Fruit fly (Drosophila melanogaster) whole organism, embryonic: Measurements from ENCODE around the gene RabGGTa.
A peak's percentile ranks its signal among the peaks of the same experiment; 100 is the strongest.

Experiments used
- CG10654 ChIP-seq: fragments of 200-800 bp; sonication (Bioruptor generic); optimal IDR thresholded peaks from 2 replicates; lab custom pipeline; 2016; ENCODE audit warnings: missing biosample characterization, missing genetic modification characterization
- CG11093 ChIP-seq: fragments of 200-800 bp; sonication (Bioruptor generic); IDR thresholded peaks from 3 replicates; pipeline ENCODE4 v1.3.6; 2022; ENCODE audit warnings: missing biosample characterization, missing genetic modification characterization
- CG11456 ChIP-seq: fragments of 200-800 bp; sonication (Bioruptor generic); IDR thresholded peaks from 3 replicates; pipeline ENCODE4 v1.3.6; 2022; ENCODE audit warnings: missing biosample characterization, missing genetic modification characterization
- CG12299 ChIP-seq: fragments of 200-800 bp; sonication (Bioruptor generic); optimal IDR thresholded peaks from 2 replicates; lab custom pipeline; 2018; ENCODE audit warnings: missing biosample characterization, mild to moderate bottlenecking, missing genetic modification characterization
- CG15011 ChIP-seq: fragments of 200-800 bp; sonication (Bioruptor generic); optimal IDR thresholded peaks from 3 replicates; lab custom pipeline; 2018; ENCODE audit warnings: missing biosample characterization, mild to moderate bottlenecking, missing genetic modification characterization
- CG1529 ChIP-seq: fragments of 200-800 bp; sonication (Bioruptor generic); optimal IDR thresholded peaks from 3 replicates; lab custom pipeline; 2018; ENCODE audit warnings: missing biosample characterization, missing genetic modification characterization
- CG15514 ChIP-seq: fragments of 200-800 bp; sonication (Bioruptor generic); optimal IDR thresholded peaks from 3 replicates; lab custom pipeline; 2017; ENCODE audit warnings: missing biosample characterization, missing genetic modification characterization, mild to moderate bottlenecking, moderate library complexity, missing genetic modification reagents
- CG17186 ChIP-seq: fragments of 200-800 bp; sonication (Bioruptor generic); optimal IDR thresholded peaks from 3 replicates; lab custom pipeline; 2017; ENCODE audit warnings: missing biosample characterization, missing genetic modification reagents, missing genetic modification characterization
- CG17385 ChIP-seq: fragments of 200-800 bp; sonication (Bioruptor generic); optimal IDR thresholded peaks from 3 replicates; lab custom pipeline; 2018; ENCODE audit warnings: missing biosample characterization, mild to moderate bottlenecking, missing genetic modification characterization
- CG17802 ChIP-seq: fragments of 200-800 bp; sonication (Bioruptor generic); optimal IDR thresholded peaks from 2 replicates; lab custom pipeline; 2018; ENCODE audit warnings: missing biosample characterization, mild to moderate bottlenecking, missing genetic modification characterization, moderate library complexity
- CG17912 ChIP-seq: fragments of 200-800 bp; sonication (Bioruptor generic); optimal IDR thresholded peaks from 2 replicates; lab custom pipeline; 2018; ENCODE audit warnings: missing biosample characterization, mild to moderate bottlenecking, missing genetic modification characterization
- CG18599 ChIP-seq: fragments of 200-800 bp; sonication (Bioruptor generic); optimal IDR thresholded peaks from 3 replicates; lab custom pipeline; 2017; ENCODE audit warnings: missing biosample characterization, missing genetic modification characterization, mild to moderate bottlenecking, moderate library complexity, missing genetic modification reagents
- CG2712 ChIP-seq: fragments of 200-800 bp; optimal IDR thresholded peaks from 3 replicates; lab custom pipeline; 2019; ENCODE audit warnings: missing biosample characterization, mild to moderate bottlenecking, missing genetic modification characterization, moderate library complexity
- CG3726 ChIP-seq: fragments of 200-800 bp; sonication (Bioruptor generic); IDR thresholded peaks from 3 replicates; pipeline ENCODE4, ENCODE4 v1.3.6; 2022; ENCODE audit warnings: missing biosample characterization, missing genetic modification characterization
- CG3847 ChIP-seq: fragments of 200-800 bp; sonication (Bioruptor generic); IDR thresholded peaks from 2 replicates; pipeline ENCODE4 v1.3.6; 2022; ENCODE audit warnings: missing biosample characterization, missing genetic modification characterization
- CG7556 ChIP-seq: fragments of 200-800 bp; sonication (Bioruptor generic); optimal IDR thresholded peaks from 2 replicates; lab custom pipeline; 2017; ENCODE audit warnings: missing biosample characterization, mild to moderate bottlenecking, missing genetic modification characterization
- CG7928 ChIP-seq: fragments of 200-800 bp; sonication (Bioruptor generic); optimal IDR thresholded peaks from 2 replicates; lab custom pipeline; 2017; ENCODE audit warnings: missing biosample characterization, mild to moderate bottlenecking, missing genetic modification characterization
- CG8765 ChIP-seq: fragments of 200-800 bp; sonication (Bioruptor generic); IDR thresholded peaks from 2 replicates; pipeline ENCODE4 v1.3.6; 2022; ENCODE audit warnings: missing biosample characterization, missing genetic modification characterization
- Dek ChIP-seq: fragments of 200-800 bp; sonication (Bioruptor generic); optimal IDR thresholded peaks from 3 replicates; lab custom pipeline; 2019; ENCODE audit warnings: missing biosample characterization, mild to moderate bottlenecking, missing genetic modification characterization, moderate library complexity
- Doc3 ChIP-seq: fragments of 200-800 bp; sonication (Bioruptor generic); IDR thresholded peaks from 3 replicates; pipeline ENCODE4 v1.3.6; 2022; ENCODE audit warnings: missing biosample characterization, missing genetic modification characterization; ENCODE audit not compliant: partially characterized antibody
- HLH3B ChIP-seq: fragments of 200-800 bp; sonication (Bioruptor generic); IDR thresholded peaks from 2 replicates; pipeline ENCODE4 v1.3.6; 2022; ENCODE audit warnings: missing biosample characterization, missing genetic modification characterization
- HmgZ ChIP-seq: fragments of 200-800 bp; sonication (Bioruptor generic); optimal IDR thresholded peaks from 2 replicates; lab custom pipeline; 2018; ENCODE audit warnings: missing biosample characterization, mild to moderate bottlenecking, missing genetic modification characterization
- Hr3 ChIP-seq: fragments of 200-800 bp; sonication (Bioruptor generic); optimal IDR thresholded peaks from 3 replicates; lab custom pipeline; 2016; ENCODE audit warnings: missing biosample characterization, missing genetic modification characterization
- Mad ChIP-seq: fragments of 200-800 bp; sonication (Bioruptor generic); optimal IDR thresholded peaks from 2 replicates; lab custom pipeline; 2016; ENCODE audit warnings: missing biosample characterization, missing genetic modification characterization
- Mrtf ChIP-seq: fragments of 200-800 bp; sonication (Bioruptor generic); IDR thresholded peaks from 3 replicates; pipeline ENCODE4 v1.3.6; 2022; ENCODE audit warnings: missing biosample characterization, missing genetic modification characterization
- Neu2 ChIP-seq: fragments of 200-800 bp; sonication (Bioruptor generic); optimal IDR thresholded peaks from 3 replicates; lab custom pipeline; 2016; ENCODE audit warnings: missing biosample characterization, missing genetic modification characterization, borderline replicate concordance
- Opbp ChIP-seq: fragments of 200-800 bp; sonication (Bioruptor generic); IDR thresholded peaks from 3 replicates; pipeline ENCODE4 v1.3.6; 2022; ENCODE audit warnings: missing biosample characterization, missing genetic modification characterization; ENCODE audit not compliant: partially characterized antibody
- PHDP ChIP-seq: fragments of 200-800 bp; sonication (Bioruptor generic); optimal IDR thresholded peaks from 3 replicates; lab custom pipeline; 2018; ENCODE audit warnings: missing biosample characterization, mild to moderate bottlenecking, missing genetic modification characterization, moderate library complexity
- TFAM ChIP-seq: fragments of 200-800 bp; sonication (Bioruptor generic); optimal IDR thresholded peaks from 2 replicates; lab custom pipeline; 2017; ENCODE audit warnings: missing biosample characterization, missing genetic modification characterization, inconsistent platforms
- cato ChIP-seq: fragments of 200-800 bp; sonication (Bioruptor generic); optimal IDR thresholded peaks from 2 replicates; lab custom pipeline; 2016; ENCODE audit warnings: missing biosample characterization, missing genetic modification characterization, borderline replicate concordance
- corto ChIP-seq: fragments of 200-800 bp; sonication (Bioruptor generic); optimal IDR thresholded peaks from 2 replicates; lab custom pipeline; 2016; ENCODE audit warnings: missing biosample characterization, mild to moderate bottlenecking, missing genetic modification characterization, moderate library complexity
- croc ChIP-seq: fragments of 200-800 bp; sonication (Bioruptor generic); conservative IDR thresholded peaks from 3 replicates; pipeline ENCODE4 v1.3.6; 2022; ENCODE audit warnings: missing biosample characterization, missing genetic modification characterization
- dmrt11E ChIP-seq: fragments of 200-800 bp; sonication (Bioruptor generic); optimal IDR thresholded peaks from 3 replicates; lab custom pipeline; 2018; ENCODE audit warnings: missing biosample characterization, mild to moderate bottlenecking, missing genetic modification characterization, moderate library complexity
- dmrt99B ChIP-seq: fragments of 200-800 bp; sonication (Bioruptor generic); optimal IDR thresholded peaks from 2 replicates; lab custom pipeline; 2018; ENCODE audit warnings: missing biosample characterization, mild to moderate bottlenecking, missing genetic modification characterization, moderate library complexity
- exex ChIP-seq: fragments of 200-800 bp; sonication (Bioruptor generic); optimal IDR thresholded peaks from 4 replicates; lab custom pipeline; 2018; ENCODE audit warnings: missing biosample characterization, mild to moderate bottlenecking, missing genetic modification characterization, moderate library complexity
- gem ChIP-seq: fragments of 200-800 bp; sonication (Bioruptor generic); optimal IDR thresholded peaks from 2 replicates; lab custom pipeline; 2019; ENCODE audit warnings: missing biosample characterization, mild to moderate bottlenecking, missing genetic modification characterization, moderate library complexity
- hkb ChIP-seq, 2 experiments: fragments of 200-800 bp in 1 of 2; fragments of >200 bp in 1 of 2; sonication (Bioruptor generic) in 1 of 2; IDR thresholded peaks in 1 of 2; optimal IDR thresholded peaks in 1 of 2; 2 replicates each; pipeline versions ENCODE4 v1.3.6 to Lab custom; 2017 to 2022; ENCODE audit warnings: missing biosample characterization in 1 of 2, missing genetic modification characterization in 1 of 2
- kay ChIP-seq: fragments of 200-800 bp; sonication (Bioruptor generic); optimal IDR thresholded peaks from 2 replicates; lab custom pipeline; 2016; ENCODE audit warnings: missing biosample characterization, missing genetic modification characterization
- ken ChIP-seq: fragments of 200-800 bp; sonication (Bioruptor generic); IDR thresholded peaks from 3 replicates; pipeline ENCODE4 v1.3.6; 2022; ENCODE audit warnings: missing biosample characterization, missing genetic modification characterization
- lola ChIP-seq, 3 experiments: fragments of >200 bp in 2 of 3; fragments of 200-800 bp in 1 of 3; sonication (Bioruptor generic) in 1 of 3; optimal IDR thresholded peaks; 2 replicates each; lab custom pipeline; 2017 to 2019; ENCODE audit warnings: missing biosample characterization in 3 of 3, missing genetic modification characterization in 3 of 3, mild to moderate bottlenecking in 1 of 3, moderate library complexity in 1 of 3
- odd ChIP-seq: fragments of 200-800 bp; sonication (Bioruptor generic); optimal IDR thresholded peaks from 2 replicates; lab custom pipeline; 2017; ENCODE audit warnings: missing biosample characterization, mild to moderate bottlenecking, missing genetic modification characterization
- otp ChIP-seq: fragments of 200-800 bp; sonication (Bioruptor generic); IDR thresholded peaks from 3 replicates; pipeline ENCODE4, ENCODE4 v1.3.6; 2022; ENCODE audit warnings: missing biosample characterization, missing genetic modification characterization
- salm ChIP-seq: fragments of 200-800 bp; sonication (Bioruptor generic); optimal IDR thresholded peaks from 2 replicates; lab custom pipeline; 2018; ENCODE audit warnings: missing biosample characterization, mild to moderate bottlenecking, missing genetic modification characterization
- scrt ChIP-seq: fragments of 200-800 bp; sonication (Bioruptor generic); optimal IDR thresholded peaks from 2 replicates; lab custom pipeline; 2018; ENCODE audit warnings: missing biosample characterization, mild to moderate bottlenecking, missing genetic modification characterization, moderate library complexity
- sens ChIP-seq: fragments of 200-800 bp; sonication (Bioruptor generic); peaks from one replicate; lab custom pipeline; 2016; ENCODE audit warnings: missing biosample characterization, missing genetic modification characterization
- sna ChIP-seq: fragments of 200-800 bp; sonication (Bioruptor generic); IDR thresholded peaks from 2 replicates; pipeline ENCODE4 v1.3.6; 2022; ENCODE audit warnings: missing biosample characterization, missing genetic modification characterization; ENCODE audit not compliant: partially characterized antibody
- tgo ChIP-seq: fragments of 200-800 bp; sonication (Bioruptor generic); IDR thresholded peaks from 3 replicates; pipeline ENCODE4 v1.3.6; 2022; ENCODE audit warnings: missing biosample characterization, missing genetic modification characterization
- toy ChIP-seq: fragments of 200-800 bp; sonication (Bioruptor generic); IDR thresholded peaks from 2 replicates; pipeline ENCODE4 v1.3.6; 2022; ENCODE audit warnings: missing biosample characterization, missing genetic modification characterization
- tup ChIP-seq: fragments of 200-800 bp; sonication (Bioruptor generic); optimal IDR thresholded peaks from 2 replicates; lab custom pipeline; 2016; ENCODE audit warnings: missing biosample characterization, mild to moderate bottlenecking, missing genetic modification characterization, moderate library complexity
- yki ChIP-seq: fragments of >200 bp; optimal IDR thresholded peaks from 3 replicates; lab custom pipeline; 2018

The RabGGTa gene

dm6 chr3R:5086822-5087491 lies 40.9 kb upstream of the RabGGTa start, which contains the start of gene corto (continued):
- TF ChIP-seq lola (GFP tag; optimal IDR thresholded peaks at IDR 0.05; lab: Kevin White, UChicago) = no peak
- TF ChIP-seq sens (GFP tag; lab: Kevin White, UChicago) = peak; percentile 95
- no peak for TF ChIP-seq TFAM
- no peak for TF ChIP-seq ken (GFP tag; lab: Robert Waterston, UW)
- no peak for TF ChIP-seq CG17912
- TF ChIP-seq CG18599 (GFP tag; lab: Kevin White, UChicago) = peak; percentile 22
- TF ChIP-seq kay (GFP tag; lab: Kevin White, UChicago) = no peak
- TF ChIP-seq toy (GFP tag; lab: Robert Waterston, UW) = no peak
- no peak for TF ChIP-seq sna (GFP tag; lab: Robert Waterston, UW)
- TF ChIP-seq CG7928 = no peak
- no peak for TF ChIP-seq CG3847 (GFP tag; lab: Robert Waterston, UW)
- no peak for TF ChIP-seq hkb (optimal IDR thresholded peaks at IDR 0.05; lab: Kevin White, UChicago)
- TF ChIP-seq hkb (GFP tag; IDR thresholded peaks at IDR 0.05; lab: Robert Waterston, UW) = no peak
- TF ChIP-seq scrt = peak; percentile 44
- no peak for TF ChIP-seq CG17186
- no peak for TF ChIP-seq PHDP
- TF ChIP-seq dmrt11E = no peak
- TF ChIP-seq Dek (tag; lab: Kevin White, UChicago) = no peak
- no peak for TF ChIP-seq tgo
- TF ChIP-seq corto (GFP tag; lab: Kevin White, UChicago) = peak; percentile 39
- TF ChIP-seq HLH3B (GFP tag; lab: Robert Waterston, UW) = no peak
- no peak for TF ChIP-seq CG3726 (GFP tag; lab: Robert Waterston, UW)
- TF ChIP-seq CG15514 (GFP tag; lab: Kevin White, UChicago) = no peak
- no peak for TF ChIP-seq cato (GFP tag; lab: Kevin White, UChicago)
- TF ChIP-seq Doc3 (GFP tag; lab: Robert Waterston, UW) = no peak
- no peak for TF ChIP-seq croc (GFP tag; lab: Robert Waterston, UW)
- TF ChIP-seq Mad (GFP tag; lab: Kevin White, UChicago) = no peak
- TF ChIP-seq gem (tag; lab: Kevin White, UChicago) = no peak
- peak; percentile 14 for TF ChIP-seq CG7556 (GFP tag; lab: Kevin White, UChicago)
- no peak for TF ChIP-seq Neu2 (GFP tag; lab: Kevin White, UChicago)
- no peak for TF ChIP-seq exex (tag; lab: Kevin White, UChicago)
- TF ChIP-seq CG2712 (tag; lab: Kevin White, UChicago) = peak; percentile 20
- TF ChIP-seq otp = no peak
- no peak for TF ChIP-seq Mrtf
- TF ChIP-seq CG1529 = no peak
- TF ChIP-seq CG11093 (GFP tag; lab: Robert Waterston, UW) = no peak
- TF ChIP-seq tup = no peak
- TF ChIP-seq CG8765 = no peak
- TF ChIP-seq CG17802 (tag; lab: Kevin White, UChicago) = no peak
- TF ChIP-seq salm (tag; lab: Kevin White, UChicago) = no peak
- TF ChIP-seq HmgZ (tag; lab: Kevin White, UChicago) = no peak
- no peak for TF ChIP-seq Opbp (GFP tag; lab: Robert Waterston, UW)
- TF ChIP-seq yki (lab: Kevin White, UChicago) = peak; percentile 91
- TF ChIP-seq CG10654 (GFP tag; lab: Kevin White, UChicago) = no peak
- no peak for TF ChIP-seq CG15011
- no peak for TF ChIP-seq CG12299 (tag; lab: Kevin White, UChicago)
- no peak for TF ChIP-seq dmrt99B (tag; lab: Kevin White, UChicago)
- TF ChIP-seq CG11456 (GFP tag; lab: Robert Waterston, UW) = no peak
- peak; percentile 12 for TF ChIP-seq odd (GFP tag; lab: Kevin White, UChicago)
- TF ChIP-seq CG17385 (GFP tag; lab: Kevin White, UChicago) = no peak
- no peak for TF ChIP-seq Hr3 (GFP tag; lab: Kevin White, UChicago)
